Worm (Caenorhabditis elegans) whole organism, L2 larva: ENCODE results near the gene Y38C1BA.1.

Source experiments
- C34F6.9 ChIP-seq: fragments of 150-350 bp; optimal IDR thresholded peaks from 2 replicates; lab custom pipeline; 2014; ENCODE audit warnings: missing biosample characterization, missing genetic modification characterization
- R02D3.7 ChIP-seq: fragments of 150-350 bp; optimal IDR thresholded peaks from 2 replicates; lab custom pipeline; 2014; ENCODE audit warnings: missing biosample characterization, missing genetic modification characterization
- Y55F3AM.14 ChIP-seq: fragments of 200-800 bp; sonication (Bioruptor generic); optimal IDR thresholded peaks from 2 replicates; lab custom pipeline; 2018; ENCODE audit warnings: mild to moderate bottlenecking, missing genetic modification characterization, missing compliant biosample characterization
- alr-1 ChIP-seq: fragments of 150-350 bp; optimal IDR thresholded peaks from 2 replicates; lab custom pipeline; 2014; ENCODE audit warnings: missing biosample characterization, missing genetic modification characterization
- aly-2 ChIP-seq: fragments of 150-350 bp; optimal IDR thresholded peaks from 2 replicates; lab custom pipeline; 2014; ENCODE audit warnings: missing biosample characterization, missing genetic modification characterization
- ama-1 ChIP-seq: fragments of 150-350 bp; optimal IDR thresholded peaks from 2 replicates; lab custom pipeline; 2018; ENCODE audit warnings: inconsistent platforms
- blmp-1 ChIP-seq: sonication (generic microtip); optimal IDR thresholded peaks from 2 replicates; lab custom pipeline; 2017; ENCODE audit warnings: missing genetic modification characterization, mild to moderate bottlenecking, missing compliant biosample characterization, antibody characterized with exemption, moderate library complexity; ENCODE audit not compliant: insufficient read depth
- ceh-16 ChIP-seq: fragments of 150-350 bp; optimal IDR thresholded peaks from 2 replicates; lab custom pipeline; 2014; ENCODE audit warnings: missing biosample characterization, missing genetic modification characterization
- ceh-82 ChIP-seq: fragments of 150-350 bp; optimal IDR thresholded peaks from 2 replicates; lab custom pipeline; 2014; ENCODE audit warnings: missing biosample characterization, missing genetic modification characterization
- crh-2 ChIP-seq: sonication (generic microtip); optimal IDR thresholded peaks from 2 replicates; lab custom pipeline; 2017; ENCODE audit warnings: missing biosample characterization, missing genetic modification characterization
- dmd-4 ChIP-seq: sonication (generic microtip); optimal IDR thresholded peaks from 2 replicates; lab custom pipeline; 2017; ENCODE audit warnings: missing biosample characterization, missing genetic modification characterization
- elt-1 ChIP-seq: fragments of 150-350 bp; optimal IDR thresholded peaks from 2 replicates; lab custom pipeline; 2014; ENCODE audit warnings: missing biosample characterization, missing genetic modification characterization
- elt-3 ChIP-seq: sonication (generic microtip); optimal IDR thresholded peaks from 2 replicates; lab custom pipeline; 2017; ENCODE audit warnings: missing biosample characterization, missing genetic modification characterization
- lin-13 ChIP-seq: fragments of 150-350 bp; optimal IDR thresholded peaks from 2 replicates; lab custom pipeline; 2014; ENCODE audit warnings: missing biosample characterization, missing genetic modification reagents, missing genetic modification characterization
- lin-39 ChIP-seq: fragments of 150-350 bp; optimal IDR thresholded peaks from 2 replicates; lab custom pipeline; 2014; ENCODE audit warnings: missing biosample characterization, missing genetic modification reagents, missing genetic modification characterization
- lsy-2 ChIP-seq, 2 experiments: fragments of 150-350 bp in 1 of 2; sonication (generic microtip) in 1 of 2; optimal IDR thresholded peaks; 2 replicates each; lab custom pipeline; 2014 to 2017; ENCODE audit warnings: missing biosample characterization in 2 of 2, missing genetic modification characterization in 2 of 2
- mab-5 ChIP-seq: fragments of 150-350 bp; optimal IDR thresholded peaks from 2 replicates; lab custom pipeline; 2014; ENCODE audit warnings: missing biosample characterization, missing genetic modification characterization
- mbf-1 ChIP-seq: sonication (generic microtip); optimal IDR thresholded peaks from 2 replicates; lab custom pipeline; 2017; ENCODE audit warnings: missing biosample characterization, missing genetic modification characterization
- nhr-10 ChIP-seq: sonication (generic microtip); optimal IDR thresholded peaks from 2 replicates; lab custom pipeline; 2017; ENCODE audit warnings: missing biosample characterization, missing genetic modification characterization
- nhr-11 ChIP-seq: fragments of 150-350 bp; optimal IDR thresholded peaks from 2 replicates; lab custom pipeline; 2014; ENCODE audit warnings: missing biosample characterization, missing genetic modification characterization
- nhr-129 ChIP-seq: fragments of 150-350 bp; optimal IDR thresholded peaks from 2 replicates; lab custom pipeline; 2014; ENCODE audit warnings: missing biosample characterization, missing genetic modification characterization
- nhr-21 ChIP-seq: fragments of 150-350 bp; optimal IDR thresholded peaks from 2 replicates; lab custom pipeline; 2014; ENCODE audit warnings: missing biosample characterization, missing genetic modification characterization
- nhr-23 ChIP-seq: fragments of 150-350 bp; optimal IDR thresholded peaks from 2 replicates; lab custom pipeline; 2014; ENCODE audit warnings: missing biosample characterization, missing genetic modification reagents, missing genetic modification characterization
- nhr-237 ChIP-seq: fragments of 150-350 bp; optimal IDR thresholded peaks from 2 replicates; lab custom pipeline; 2014; ENCODE audit warnings: missing biosample characterization, missing genetic modification characterization
- nhr-25 ChIP-seq: fragments of 150-350 bp; sonication (generic microtip); optimal IDR thresholded peaks from 3 replicates; lab custom pipeline; 2014; ENCODE audit warnings: missing biosample characterization, missing genetic modification characterization
- nhr-6 ChIP-seq: fragments of 150-350 bp; optimal IDR thresholded peaks from 2 replicates; lab custom pipeline; 2014; ENCODE audit warnings: missing biosample characterization, missing genetic modification characterization
- nhr-77 ChIP-seq: fragments of 150-350 bp; optimal IDR thresholded peaks from 2 replicates; lab custom pipeline; 2014; ENCODE audit warnings: missing biosample characterization, missing genetic modification characterization
- peb-1 ChIP-seq: fragments of 150-350 bp; optimal IDR thresholded peaks from 2 replicates; lab custom pipeline; 2014; ENCODE audit warnings: missing biosample characterization, missing genetic modification characterization
- sma-3 ChIP-seq: sonication (generic microtip); optimal IDR thresholded peaks from 2 replicates; lab custom pipeline; 2016; ENCODE audit warnings: missing genetic modification reagents, missing genetic modification characterization, missing compliant biosample characterization
- sma-9 ChIP-seq, 2 experiments: fragments of 150-350 bp in 1 of 2; sonication (generic microtip) in 1 of 2; optimal IDR thresholded peaks; 2 replicates each; lab custom pipeline; 2014 to 2016; ENCODE audit warnings: missing genetic modification characterization in 2 of 2, mild to moderate bottlenecking in 1 of 2, missing biosample characterization in 1 of 2, missing compliant biosample characterization in 1 of 2, missing genetic modification reagents in 1 of 2, moderate library complexity in 1 of 2
- snpc-4 ChIP-seq: fragments of 150-350 bp; optimal IDR thresholded peaks from 2 replicates; lab custom pipeline; 2014; ENCODE audit warnings: missing biosample characterization, missing genetic modification characterization
- unc-55 ChIP-seq: fragments of 150-350 bp; sonication (generic microtip); optimal IDR thresholded peaks from 3 replicates; lab custom pipeline; 2014; ENCODE audit warnings: missing biosample characterization, missing genetic modification reagents, missing genetic modification characterization
- ztf-11 ChIP-seq: sonication (generic microtip); optimal IDR thresholded peaks from 2 replicates; lab custom pipeline; 2017; ENCODE audit warnings: missing biosample characterization, missing genetic modification characterization
- ztf-4 ChIP-seq: fragments of 150-350 bp; optimal IDR thresholded peaks from 2 replicates; lab custom pipeline; 2014; ENCODE audit warnings: missing biosample characterization, missing genetic modification characterization

Gene Y38C1BA.1

DNA sequence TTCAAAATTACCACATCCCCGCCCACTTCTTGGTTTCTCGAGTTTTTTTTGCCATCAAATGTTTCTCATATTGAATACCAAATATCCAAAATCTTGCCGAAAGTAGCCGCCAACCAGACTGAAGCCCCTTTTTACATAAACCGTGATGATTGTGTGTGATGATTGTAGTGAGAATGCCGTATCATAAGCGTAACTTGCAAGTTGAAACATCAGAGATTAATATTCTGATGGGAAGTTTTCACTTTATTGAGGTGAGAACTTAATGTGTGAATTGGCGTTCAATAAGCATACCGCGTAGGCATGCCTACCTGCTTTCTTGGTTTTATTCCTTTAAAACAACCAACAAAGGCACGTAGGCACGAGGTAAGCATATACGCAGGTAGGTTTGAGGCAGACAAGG is 17.8 kb upstream of the Y38C1BA.1 start, which contains the start of gene Y38C1BA.4:
Y38C1BA.4 (plus strand) TSS at position 301 of the 400 bp plus-strand sequence.
- TF ChIP-seq lsy-2 (tag; optimal IDR thresholded peaks at IDR 0.05; lab: Kevin White, UChicago) (no peak), lin-39 (tag; lab: Kevin White, UChicago) (no peak), ztf-11 (tag; lab: Kevin White, UChicago) (no peak), ceh-82 (tag; lab: Kevin White, UChicago) (no peak), nhr-129 (tag; lab: Kevin White, UChicago) (no peak), lin-13 (GFP tag; lab: Kevin White, UChicago) (no peak), elt-1 (tag; lab: Kevin White, UChicago) (no peak), sma-9 (GFP tag; optimal IDR thresholded peaks at IDR 0.05; lab: Kevin White, UChicago) (no peak), sma-9 (tag; optimal IDR thresholded peaks at IDR 0.05; lab: Kevin White, UChicago) (no peak)

ce11 chrIV:1820153-1820552 is 16.4 kb upstream of the Y38C1BA.1 start, which contains the start of gene col-109:
col-109 (minus strand) TSS chrIV:1820253.
- TF ChIP-seq nhr-10 (no peak), nhr-237 (tag; lab: Kevin White, UChicago) (no peak), peb-1 (tag; lab: Kevin White, UChicago) (no peak), snpc-4 (tag; lab: Kevin White, UChicago) (no peak), sma-9 (GFP tag; optimal IDR thresholded peaks at IDR 0.05; lab: Kevin White, UChicago) (no peak), sma-9 (tag; optimal IDR thresholded peaks at IDR 0.05; lab: Kevin White, UChicago) (no peak), nhr-11 (tag; lab: Kevin White, UChicago) (no peak), crh-2 (tag; lab: Kevin White, UChicago) (no peak), ama-1 (lab: Kevin White, UChicago) (no peak), R02D3.7 (tag; lab: Kevin White, UChicago) (no peak), ztf-4 (no peak), ztf-11 (tag; lab: Kevin White, UChicago) (no peak), lsy-2 (tag; optimal IDR thresholded peaks at IDR 0.05; lab: Kevin White, UChicago) (no peak), ceh-16 (tag; lab: Kevin White, UChicago) (no peak), lin-13 (GFP tag; lab: Kevin White, UChicago) (no peak)

DNA sequence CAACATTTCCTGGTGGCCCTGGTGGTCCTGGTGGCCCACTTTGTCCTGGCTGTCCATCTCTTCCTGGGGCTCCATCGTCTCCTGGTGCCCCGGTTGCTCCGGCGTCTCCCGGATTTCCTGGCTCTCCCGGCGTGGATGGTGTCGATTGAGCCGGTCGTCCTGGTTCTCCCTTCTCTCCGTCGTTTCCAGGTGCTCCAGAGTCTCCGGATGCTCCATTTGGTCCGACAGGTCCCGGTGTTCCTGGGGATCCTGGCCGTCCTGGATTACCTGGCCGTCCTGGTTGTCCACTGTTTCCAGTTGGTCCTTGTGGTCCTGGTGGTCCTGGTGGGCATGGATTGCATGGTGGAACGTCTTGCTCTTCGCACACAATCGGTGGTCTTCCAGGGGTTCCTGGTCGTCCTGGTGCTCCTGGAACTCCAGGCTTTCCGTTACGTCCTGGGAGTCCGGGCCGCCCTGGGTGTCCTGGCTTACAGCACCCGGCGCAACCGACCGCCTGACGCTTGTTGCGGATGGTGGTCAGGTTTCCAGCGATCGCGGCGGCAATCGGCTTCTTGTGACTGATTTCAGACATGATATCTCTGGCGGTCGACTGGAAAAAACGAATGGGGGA is 14.8 kb upstream of the Y38C1BA.1 start:
- TF ChIP-seq nhr-237 (tag; lab: Kevin White, UChicago) (no peak), ztf-4 (no peak), aly-2 (tag; lab: Kevin White, UChicago) (no peak), dmd-4 (tag; lab: Kevin White, UChicago) (no peak), nhr-77 (tag; lab: Kevin White, UChicago) (no peak)

- peak; percentile 81 for TF ChIP-seq unc-55 (GFP tag; lab: Kevin White, UChicago)
- TF ChIP-seq mab-5: no peak
- no peak for TF ChIP-seq dmd-4 (tag; lab: Kevin White, UChicago)
Observed at ce11 chrIV:1816238-1816637, 12.5 kb upstream of the Y38C1BA.1 start.

- TF ChIP-seq unc-55 (GFP tag; lab: Kevin White, UChicago): peak; percentile 36
- peak in 1 of 2 experiments; percentile 20 for TF ChIP-seq lsy-2 (tag; optimal IDR thresholded peaks at IDR 0.05; lab: Kevin White, UChicago)
- TF ChIP-seq C34F6.9 (tag; lab: Kevin White, UChicago): peak; percentile 13
- no peak for TF ChIP-seq nhr-21
Observed at ce11 chrIV:1814764-1815518, 11.2 kb upstream of the Y38C1BA.1 start, which contains the start of gene snn-1. snn-1 (minus strand) TSS chrIV:1815118.

ce11 chrIV:1813869-1814268 is 10.1 kb upstream of the Y38C1BA.1 start:
- TF ChIP-seq peb-1 (tag; lab: Kevin White, UChicago) (no peak), nhr-25 (no peak), nhr-6 (tag; lab: Kevin White, UChicago) (no peak), nhr-77 (tag; lab: Kevin White, UChicago) (no peak), sma-9 (GFP tag; optimal IDR thresholded peaks at IDR 0.05; lab: Kevin White, UChicago) (no peak), sma-9 (tag; optimal IDR thresholded peaks at IDR 0.05; lab: Kevin White, UChicago) (no peak), aly-2 (tag; lab: Kevin White, UChicago) (no peak), alr-1 (tag; lab: Kevin White, UChicago) (no peak), nhr-10 (no peak), Y55F3AM.14 (GFP tag; lab: Kevin White, UChicago) (no peak), nhr-237 (tag; lab: Kevin White, UChicago) (no peak), elt-1 (tag; lab: Kevin White, UChicago) (no peak), blmp-1 (no peak), sma-3 (GFP tag; lab: Kevin White, UChicago) (no peak), elt-3 (tag; lab: Kevin White, UChicago) (no peak), lsy-2 (tag; optimal IDR thresholded peaks at IDR 0.05; lab: Kevin White, UChicago) (no peak), mbf-1 (tag; lab: Kevin White, UChicago) (no peak), nhr-23 (tag; lab: Kevin White, UChicago) (no peak), snpc-4 (tag; lab: Kevin White, UChicago) (no peak), mab-5 (no peak), lin-39 (tag; lab: Kevin White, UChicago) (no peak)
